Fruit fly (Drosophila melanogaster): ENCODE data around the gene CG12170.

CG12170 gene

dm6 chr3R:5654692-5655181 is 17.7 kb downstream of the CG12170 start, which contains the start of the genes elm and MED27 (continued):
- TF ChIP-seq nmo (GFP tag; optimal IDR thresholded peaks at IDR 0.05) (peak; percentile 97), CG10267 (tag; optimal IDR thresholded peaks at IDR 0.05) (peak; percentile 87), CG7928 (GFP tag; optimal IDR thresholded peaks at IDR 0.05) (peak; percentile 72), CG15269 (tag; optimal IDR thresholded peaks at IDR 0.05) (peak; percentile 90), CG10147 (GFP tag; optimal IDR thresholded peaks at IDR 0.05) (peak; percentile 93), Ptx1 (GFP tag; IDR thresholded peaks at IDR 0.05) (peak; percentile 97), H2.0 (GFP tag; IDR thresholded peaks at IDR 0.05) (peak; percentile 93), fu2 (GFP tag; optimal IDR thresholded peaks at IDR 0.05) (peak; percentile 91), CG4730 (GFP tag; IDR thresholded peaks at IDR 0.05) (peak; percentile 92), CG3995 (GFP tag; optimal IDR thresholded peaks at IDR 0.05) (peak; percentile 66), exex (tag; optimal IDR thresholded peaks at IDR 0.05) (peak; percentile 64), Stat92E (GFP tag; optimal IDR thresholded peaks at IDR 0.05) (peak in 1 of 3 experiments; percentile 69), peb (GFP tag; IDR thresholded peaks at IDR 0.05) (peak; percentile 85), aop (GFP tag; IDR thresholded peaks at IDR 0.05) (peak; percentile 80), vvl (GFP tag; IDR thresholded peaks at IDR 0.05) (peak; percentile 94), CG11695 (GFP tag; IDR thresholded peaks at IDR 0.05) (peak; percentile 79), rib (GFP tag; IDR thresholded peaks at IDR 0.05) (peak; percentile 91), CG7745 (tag; optimal IDR thresholded peaks at IDR 0.05) (no peak), Hr3 (GFP tag; optimal IDR thresholded peaks at IDR 0.05) (peak; percentile 95), CG32767 (GFP tag; IDR thresholded peaks at IDR 0.05) (peak; percentile 91), CG15479 (GFP tag; optimal IDR thresholded peaks at IDR 0.05) (peak; percentile 22), CG34224 (GFP tag; IDR thresholded peaks at IDR 0.05; ENCODE audit: partially characterized antibody) (peak; percentile 87), pho (GFP tag; optimal IDR thresholded peaks at IDR 0.05) (peak; percentile 94), CG11504 (tag; optimal IDR thresholded peaks at IDR 0.05) (peak; percentile 89), bigmax (GFP tag; optimal IDR thresholded peaks at IDR 0.05) (no peak), CG16863 (GFP tag; optimal IDR thresholded peaks at IDR 0.05) (peak; percentile 87), fd96Cb (tag; optimal IDR thresholded peaks at IDR 0.05) (peak; percentile 88), lola (GFP tag; optimal IDR thresholded peaks at IDR 0.05) (peak in 1 of 3 experiments; percentile 93), MESR4 (GFP tag; optimal IDR thresholded peaks at IDR 0.05) (peak; percentile 96), bsh (GFP tag; optimal IDR thresholded peaks at IDR 0.05) (peak; percentile 23 to 92), eve (GFP tag; optimal IDR thresholded peaks at IDR 0.05) (peak in 1 of 2 experiments; percentile 66), CHES-1-like (GFP tag; optimal IDR thresholded peaks at IDR 0.05) (peak; percentile 94), zfh1 (GFP tag; IDR thresholded peaks at IDR 0.05) (peak; percentile 94), lmd (GFP tag; IDR thresholded peaks at IDR 0.05) (peak; percentile 95), CG17612 (GFP tag; IDR thresholded peaks at IDR 0.05) (peak; percentile 68; the same call in 1 of the 2 replicates), CG12299 (tag; optimal IDR thresholded peaks at IDR 0.05) (peak; percentile 77), Max (GFP tag; optimal IDR thresholded peaks at IDR 0.05) (peak; percentile 96), CG1832 (GFP tag; optimal IDR thresholded peaks at IDR 0.05) (no peak), E2f2 (GFP tag; IDR thresholded peaks at IDR 0.05) (peak; percentile 69), dmrt99B (tag; optimal IDR thresholded peaks at IDR 0.05) (no peak), E2f1 (GFP tag; IDR thresholded peaks at IDR 0.05) (peak; percentile 92), abd-A (tag; optimal IDR thresholded peaks at IDR 0.05) (no peak), jigr1 (GFP tag; IDR thresholded peaks at IDR 0.05) (peak; percentile 93), CrebB (tag; optimal IDR thresholded peaks at IDR 0.05) (peak; percentile 59), HLH4C (GFP tag; IDR thresholded peaks at IDR 0.05; ENCODE audit: partially characterized antibody) (peak; percentile 88), Vsx1 (GFP tag; optimal IDR thresholded peaks at IDR 0.05) (no peak), amos (GFP tag; IDR thresholded peaks at IDR 0.05; ENCODE audit: partially characterized antibody) (peak; percentile 91), CG12219 (GFP tag; optimal IDR thresholded peaks at IDR 0.05) (peak; percentile 75), caup (GFP tag; optimal IDR thresholded peaks at IDR 0.05; ENCODE audit: severe bottlenecking) (peak; percentile 87)
